Fruit fly (Drosophila melanogaster): Measurements from ENCODE around the gene hth.

The hth gene

dm6 chr3R:10494121-10494520 is 145.2 kb downstream of the hth start (continued):
- TF ChIP-seq Six4 (GFP tag; optimal IDR thresholded peaks at IDR 0.05) (peak; percentile 59), scrt (GFP tag; optimal IDR thresholded peaks at IDR 0.05) (peak; percentile 12), zfh1 (GFP tag; IDR thresholded peaks at IDR 0.05) (peak; percentile 67), prd (optimal IDR thresholded peaks at IDR 0.05) (no peak), prd (GFP tag; IDR thresholded peaks at IDR 0.05) (peak; percentile 70; the same call in 2 of the 3 replicates), en (GFP tag; optimal IDR thresholded peaks at IDR 0.05) (peak; percentile 37), CG14014 (GFP tag; IDR thresholded peaks at IDR 0.05) (peak; percentile 33; the same call in 1 of the 2 replicates), HLH54F (GFP tag; optimal IDR thresholded peaks at IDR 0.05) (peak; percentile 33), CG3281 (GFP tag; optimal IDR thresholded peaks at IDR 0.05) (no peak), CG4854 (GFP tag; optimal IDR thresholded peaks at IDR 0.05) (no peak), sens (GFP tag) (peak; percentile 95), disco-r (GFP tag; optimal IDR thresholded peaks at IDR 0.05) (peak; percentile 22), sob (GFP tag; IDR thresholded peaks at IDR 0.05) (no peak), Hr51 (GFP tag; optimal IDR thresholded peaks at IDR 0.05) (peak in 1 of 2 experiments; percentile 60), Dip3 (GFP tag; optimal IDR thresholded peaks at IDR 0.05) (peak; percentile 12), CG3838 (GFP tag; optimal IDR thresholded peaks at IDR 0.05) (no peak), CG16863 (GFP tag; optimal IDR thresholded peaks at IDR 0.05) (peak; percentile 48), seq (GFP tag; IDR thresholded peaks at IDR 0.05) (peak; percentile 61; the same call in 1 of the 2 replicates), fd64A (GFP tag; optimal IDR thresholded peaks at IDR 0.05) (peak; percentile 53), CG10209 (GFP tag; optimal IDR thresholded peaks at IDR 0.05) (peak; percentile 51), CG12219 (GFP tag; optimal IDR thresholded peaks at IDR 0.05) (peak; percentile 60), CG31441 (GFP tag; IDR thresholded peaks at IDR 0.05) (peak; percentile 58), Oli (tag; optimal IDR thresholded peaks at IDR 0.05) (peak; percentile 61), stwl (tag; optimal IDR thresholded peaks at IDR 0.05) (no peak), CG18599 (GFP tag; optimal IDR thresholded peaks at IDR 0.05) (peak; percentile 69), jumu (GFP tag; optimal IDR thresholded peaks at IDR 0.05) (peak; percentile 65), usp (GFP tag; optimal IDR thresholded peaks at IDR 0.05) (no peak), vfl (GFP tag; optimal IDR thresholded peaks at IDR 0.05) (no peak), D19A (tag; optimal IDR thresholded peaks at IDR 0.05) (peak; percentile 46), h (optimal IDR thresholded peaks at IDR 0.05) (no peak), CG10462 (GFP tag; optimal IDR thresholded peaks at IDR 0.05) (peak; percentile 50), CG8924 (tag; optimal IDR thresholded peaks at IDR 0.05) (peak; percentile 63), Dad (GFP tag; optimal IDR thresholded peaks at IDR 0.05) (peak; percentile 46), maf-S (GFP tag; optimal IDR thresholded peaks at IDR 0.05) (peak; percentile 16), luna (GFP tag; optimal IDR thresholded peaks at IDR 0.05) (no peak), ase (GFP tag; IDR thresholded peaks at IDR 0.05) (peak; percentile 52; the same call in 1 of the 3 replicates), nmo (GFP tag; optimal IDR thresholded peaks at IDR 0.05) (peak; percentile 76), Fer3 (tag; optimal IDR thresholded peaks at IDR 0.05) (peak; percentile 61), NfI (GFP tag; optimal IDR thresholded peaks at IDR 0.05) (peak; percentile 52), NFAT (GFP tag; IDR thresholded peaks at IDR 0.05) (no peak), gro (GFP tag; optimal IDR thresholded peaks at IDR 0.05) (peak; percentile 39), CG12236 (GFP tag; optimal IDR thresholded peaks at IDR 0.05) (peak; percentile 38), B-H2 (GFP tag; optimal IDR thresholded peaks at IDR 0.05) (no peak), twi (tag; optimal IDR thresholded peaks at IDR 0.05) (peak; percentile 21), lmd (GFP tag; IDR thresholded peaks at IDR 0.05) (peak; percentile 46), fd3F (GFP tag; optimal IDR thresholded peaks at IDR 0.05) (no peak), CG1529 (GFP tag; optimal IDR thresholded peaks at IDR 0.05) (peak; percentile 32), exex (tag; optimal IDR thresholded peaks at IDR 0.05) (no peak), ash1 (GFP tag; optimal IDR thresholded peaks at IDR 0.05) (no peak), Max (GFP tag; optimal IDR thresholded peaks at IDR 0.05) (peak; percentile 16), CG12659 (GFP tag; optimal IDR thresholded peaks at IDR 0.05) (peak; percentile 27), CG13624 (GFP tag; optimal IDR thresholded peaks at IDR 0.05) (peak; percentile 39)

Data from whole organism, embryonic.